Worm (Caenorhabditis elegans) whole organism, L4 larva: Measurements from ENCODE around the gene T05H4.4.

Source experiments
- F10B5.3 ChIP-seq: sonication (generic microtip); optimal IDR thresholded peaks from 2 replicates; lab custom pipeline; 2016; ENCODE audit warnings: mild to moderate bottlenecking, missing genetic modification characterization, missing compliant biosample characterization
- F26F4.8 ChIP-seq: fragments of 200-800 bp; sonication (Bioruptor generic); conservative IDR thresholded peaks from 2 replicates; pipeline ENCODE4 v1.3.6; 2022; ENCODE audit warnings: missing genetic modification characterization, missing compliant biosample characterization
- F37D6.2 ChIP-seq: sonication (generic microtip); optimal IDR thresholded peaks from 2 replicates; lab custom pipeline; 2016; ENCODE audit warnings: mild to moderate bottlenecking, missing genetic modification characterization, missing compliant biosample characterization
- F44E2.7 ChIP-seq: fragments of 200-800 bp; sonication (Bioruptor generic); IDR thresholded peaks from 2 replicates; pipeline ENCODE4 v2.1.2; 2022; ENCODE audit warnings: missing genetic modification characterization, missing compliant biosample characterization
- Y48G9A.11 ChIP-seq: fragments of 200-800 bp; sonication (Bioruptor generic); IDR thresholded peaks from 2 replicates; pipeline ENCODE4 v1.3.6; 2022; ENCODE audit warnings: missing genetic modification reagents, missing genetic modification characterization, missing compliant biosample characterization
- Y75B8A.6 ChIP-seq: fragments of 200-800 bp; sonication (Bioruptor generic); IDR thresholded peaks from 2 replicates; pipeline ENCODE4 v1.3.6; 2022; ENCODE audit warnings: missing genetic modification reagents, missing genetic modification characterization, missing compliant biosample characterization
- aha-1 ChIP-seq: fragments of 150-350 bp; peaks from one replicate; lab custom pipeline; 2014; ENCODE audit warnings: missing biosample characterization, missing genetic modification characterization
- ama-1 ChIP-seq: fragments of 150-350 bp; optimal IDR thresholded peaks from 2 replicates; lab custom pipeline; 2014; ENCODE audit warnings: inconsistent platforms, mixed read lengths
- ceh-20 ChIP-seq: fragments of 200-800 bp; sonication (Bioruptor generic); IDR thresholded peaks from 2 replicates; pipeline ENCODE4 v1.3.6; 2022; ENCODE audit warnings: missing genetic modification reagents, missing genetic modification characterization, missing compliant biosample characterization
- ces-1 ChIP-seq: fragments of 150-350 bp; sonication (generic microtip); optimal IDR thresholded peaks from 4 replicates; lab custom pipeline; 2014; ENCODE audit warnings: missing biosample characterization, missing genetic modification reagents, missing genetic modification characterization
- cey-2 ChIP-seq: sonication (generic microtip); optimal IDR thresholded peaks from 3 replicates; lab custom pipeline; 2017; ENCODE audit warnings: missing genetic modification characterization, mild to moderate bottlenecking, missing compliant biosample characterization, antibody characterized with exemption, borderline replicate concordance; ENCODE audit not compliant: insufficient read depth
- daf-8 ChIP-seq: fragments of 200-800 bp; sonication (Bioruptor generic); IDR thresholded peaks from 2 replicates; pipeline ENCODE4 v1.3.6; 2022; ENCODE audit warnings: missing genetic modification characterization, missing compliant biosample characterization
- dmd-6 ChIP-seq: fragments of 200-800 bp; sonication (Bioruptor generic); IDR thresholded peaks from 2 replicates; pipeline ENCODE4 v1.3.6; 2022; ENCODE audit warnings: missing genetic modification reagents, missing genetic modification characterization, missing compliant biosample characterization
- dmd-8 ChIP-seq: fragments of 200-800 bp; sonication (Bioruptor generic); IDR thresholded peaks from 2 replicates; pipeline ENCODE4 v1.3.6; 2022; ENCODE audit warnings: missing genetic modification characterization, missing compliant biosample characterization
- dmd-9 ChIP-seq: fragments of 200-800 bp; sonication (Bioruptor generic); IDR thresholded peaks from 2 replicates; pipeline ENCODE4 v1.3.6; 2022; ENCODE audit warnings: missing genetic modification reagents, missing genetic modification characterization, missing compliant biosample characterization
- duxl-1 ChIP-seq: sonication (generic microtip); optimal IDR thresholded peaks from 2 replicates; lab custom pipeline; 2016; ENCODE audit warnings: mild to moderate bottlenecking, missing genetic modification characterization, moderate library complexity, missing compliant biosample characterization; ENCODE audit not compliant: poor library complexity
- dve-1 ChIP-seq: sonication (generic microtip); optimal IDR thresholded peaks from 2 replicates; lab custom pipeline; 2017; ENCODE audit warnings: antibody characterized with exemption, mild to moderate bottlenecking, missing genetic modification characterization, missing compliant biosample characterization; ENCODE audit not compliant: insufficient read depth
- gei-8 ChIP-seq: fragments of 200-800 bp; sonication (Bioruptor generic); optimal IDR thresholded peaks from 2 replicates; lab custom pipeline; 2018; ENCODE audit warnings: mild to moderate bottlenecking, missing genetic modification characterization, missing compliant biosample characterization
- hlh-30 ChIP-seq: sonication (generic microtip); optimal IDR thresholded peaks from 2 replicates; lab custom pipeline; 2017; ENCODE audit warnings: antibody characterized with exemption, mild to moderate bottlenecking, missing genetic modification characterization, missing compliant biosample characterization; ENCODE audit not compliant: insufficient read depth
- lin-29 ChIP-seq: fragments of 200-800 bp; sonication (Bioruptor generic); IDR thresholded peaks from 2 replicates; pipeline ENCODE4 v1.3.6; 2022; ENCODE audit warnings: missing genetic modification reagents, missing genetic modification characterization, missing compliant biosample characterization
- mdl-1 ChIP-seq, 2 experiments: fragments of 150-350 bp in 1 of 2; sonication (generic microtip) in 1 of 2; optimal IDR thresholded peaks; 2 replicates each; lab custom pipeline; 2014 to 2017; ENCODE audit warnings: missing biosample characterization in 2 of 2, missing genetic modification characterization in 2 of 2
- mes-2 ChIP-seq: sonication (generic microtip); optimal IDR thresholded peaks from 2 replicates; lab custom pipeline; 2016; ENCODE audit warnings: missing genotype, mild to moderate bottlenecking, missing genetic modification characterization, missing compliant biosample characterization; ENCODE audit not compliant: poor library complexity, severe bottlenecking
- mxl-3 ChIP-seq: fragments of 200-800 bp; sonication (Bioruptor generic); optimal IDR thresholded peaks from 2 replicates; lab custom pipeline; 2018; ENCODE audit warnings: mild to moderate bottlenecking, missing genetic modification characterization, missing compliant biosample characterization
- nhr-10 ChIP-seq: fragments of 150-350 bp; optimal IDR thresholded peaks from 2 replicates; lab custom pipeline; 2014; ENCODE audit warnings: missing biosample characterization, missing genetic modification characterization
- nhr-28 ChIP-seq: fragments of 150-350 bp; optimal IDR thresholded peaks from 2 replicates; lab custom pipeline; 2014; ENCODE audit warnings: missing biosample characterization, missing genetic modification characterization
- nhr-76 ChIP-seq: fragments of 150-350 bp; optimal IDR thresholded peaks from 2 replicates; lab custom pipeline; 2014; ENCODE audit warnings: missing biosample characterization, missing genetic modification characterization
- nhr-77 ChIP-seq: fragments of 150-350 bp; optimal IDR thresholded peaks from 2 replicates; lab custom pipeline; 2014; ENCODE audit warnings: missing biosample characterization, missing genetic modification characterization
- php-3 ChIP-seq: fragments of 200-800 bp; sonication (Bioruptor generic); IDR thresholded peaks from 2 replicates; pipeline ENCODE4 v1.3.6; 2022; ENCODE audit warnings: missing genetic modification reagents, missing genetic modification characterization, missing compliant biosample characterization
- rbr-2 ChIP-seq: sonication (generic microtip); optimal IDR thresholded peaks from 2 replicates; lab custom pipeline; 2016; ENCODE audit warnings: missing genotype, missing genetic modification characterization, missing compliant biosample characterization
- skn-1 ChIP-seq: fragments of 150-350 bp; optimal IDR thresholded peaks from 2 replicates; lab custom pipeline; 2014; ENCODE audit warnings: missing biosample characterization, missing genetic modification characterization
- spr-1 ChIP-seq: sonication (generic microtip); optimal IDR thresholded peaks from 2 replicates; lab custom pipeline; 2016; ENCODE audit warnings: mild to moderate bottlenecking, missing genetic modification characterization, missing compliant biosample characterization
- spr-3 ChIP-seq: fragments of 200-800 bp; sonication (Bioruptor generic); optimal IDR thresholded peaks from 2 replicates; lab custom pipeline; 2018; ENCODE audit warnings: mild to moderate bottlenecking, missing genetic modification characterization, missing compliant biosample characterization
- unc-130 ChIP-seq: sonication (generic microtip); optimal IDR thresholded peaks from 2 replicates; lab custom pipeline; 2016; ENCODE audit warnings: missing genetic modification reagents, missing genetic modification characterization, missing compliant biosample characterization
- unc-39 ChIP-seq: sonication (generic microtip); optimal IDR thresholded peaks from 2 replicates; lab custom pipeline; 2017; ENCODE audit warnings: missing biosample characterization, missing genetic modification characterization
- unc-62 ChIP-seq, 3 experiments: fragments of 150-350 bp in 1 of 3; sonication (generic microtip); optimal IDR thresholded peaks in 2 of 3; peaks in 1 of 3; 1 replicate in 1 of 3; 2 replicates in 2 of 3; lab custom pipeline; 2014 to 2017; ENCODE audit warnings: missing biosample characterization in 3 of 3, missing genetic modification characterization in 3 of 3, missing genetic modification reagents in 3 of 3, missing genotype in 1 of 3
- ztf-11 ChIP-seq: fragments of 150-350 bp; optimal IDR thresholded peaks from 2 replicates; lab custom pipeline; 2014; ENCODE audit warnings: missing biosample characterization, missing genetic modification characterization

The T05H4.4 gene

ce11 chrV:6450129-6451011 is 11.7 kb downstream of the T05H4.4 start, which contains the start of gene acl-8 (continued):
- no peak for TF ChIP-seq dmd-9 (GFP tag; lab: Robert Waterston, UW)

- peak; percentile 3 for TF ChIP-seq ama-1
- TF ChIP-seq daf-8 (GFP tag; lab: Robert Waterston, UW), result no peak
- peak; percentile 57 for TF ChIP-seq Y48G9A.11 (GFP tag; lab: Robert Waterston, UW)
- no peak for TF ChIP-seq gei-8 (GFP tag; lab: Kevin White, UChicago)
- TF ChIP-seq, all 104 proteins: peak for 2
These were observed 14.4 kb downstream of the T05H4.4 start, which contains the start of gene acl-9 for ce11 chrV:6453122-6453521. TSS of gene acl-9 (plus strand) at chrV:6453226.

DNA sequence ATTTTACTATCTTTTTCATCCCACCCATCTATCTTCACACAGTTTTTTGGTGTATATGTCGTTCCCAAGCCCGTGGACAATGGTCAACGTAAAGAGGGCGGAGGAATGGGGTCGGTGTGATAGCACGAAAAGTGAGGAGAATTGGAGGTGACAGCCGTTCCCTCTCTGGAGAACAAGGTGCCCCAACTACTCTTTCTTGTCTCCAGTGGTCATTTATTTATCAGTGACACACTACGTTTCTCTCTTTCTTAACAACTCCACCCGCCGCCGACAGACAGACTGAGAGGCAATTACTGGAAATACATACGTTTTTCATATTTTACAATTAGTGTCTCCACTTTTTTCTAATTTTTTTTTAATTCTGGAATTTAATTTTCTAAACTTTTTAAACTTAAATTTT is 18.2 kb downstream of the T05H4.4 start:
- TF ChIP-seq nhr-77 (tag; lab: Kevin White, UChicago) (no peak), cey-2 (tag; lab: Kevin White, UChicago) (no peak), dmd-8 (GFP tag; lab: Robert Waterston, UW) (no peak), aha-1 (tag; lab: Kevin White, UChicago) (peak; percentile 96), rbr-2 (tag; lab: Kevin White, UChicago) (no peak)

DNA sequence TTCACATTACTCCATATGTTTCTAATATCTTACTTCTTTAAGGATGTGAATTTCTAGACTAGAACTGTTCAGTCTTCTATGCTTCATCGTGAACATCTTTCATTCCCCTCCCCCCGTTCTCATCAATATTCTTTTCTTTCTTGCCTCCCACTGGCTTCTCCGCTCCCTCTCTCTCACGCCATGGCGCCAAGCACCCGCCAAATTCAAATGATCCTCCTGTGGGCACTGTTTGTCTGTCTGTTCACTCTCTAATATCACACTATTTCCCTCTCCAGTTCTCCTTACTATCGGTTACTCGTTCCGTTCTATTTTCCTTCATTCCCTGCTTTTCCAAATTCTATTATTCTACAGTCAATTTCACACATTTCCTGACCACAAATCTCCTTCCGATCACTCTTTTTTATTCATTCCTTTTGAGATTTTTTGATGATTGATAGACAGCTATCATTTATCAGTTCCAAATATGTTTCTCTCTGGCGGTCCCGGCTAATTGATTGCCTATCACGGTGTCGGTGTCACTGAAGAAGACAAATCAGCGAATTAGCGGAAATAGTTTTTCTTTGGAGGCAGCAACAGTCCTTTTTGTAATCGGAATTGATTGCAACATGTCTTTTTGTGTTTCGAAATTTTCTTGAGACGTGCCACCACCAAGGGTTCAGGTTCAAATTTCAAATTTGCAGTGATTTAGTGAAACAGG is 19.7 kb downstream of the T05H4.4 start:
- TF ChIP-seq unc-39 (tag; lab: Kevin White, UChicago), result no peak
- no peak for TF ChIP-seq F26F4.8 (GFP tag; lab: Robert Waterston, UW)
- no peak for TF ChIP-seq ceh-20 (GFP tag; lab: Robert Waterston, UW)
- TF ChIP-seq dve-1, result peak; percentile 12
- no peak for TF ChIP-seq ztf-11
- TF ChIP-seq unc-62 (GFP tag; optimal IDR thresholded peaks at IDR 0.05 in 1 of 2; lab: Kevin White, UChicago), result peak in 1 of 2 experiments; percentile 86
- no peak for TF ChIP-seq unc-62 (tag; optimal IDR thresholded peaks at IDR 0.05; lab: Kevin White, UChicago)
- TF ChIP-seq F37D6.2 (tag; lab: Kevin White, UChicago), result no peak
- TF ChIP-seq duxl-1 (tag; lab: Kevin White, UChicago), result no peak
- TF ChIP-seq Y75B8A.6, result no peak
- no peak for TF ChIP-seq mxl-3 (GFP tag; lab: Kevin White, UChicago)
- no peak for TF ChIP-seq spr-3 (GFP tag; lab: Kevin White, UChicago)
- peak; percentile 50 for TF ChIP-seq mes-2 (tag; lab: Kevin White, UChicago)
- TF ChIP-seq nhr-76 (tag; lab: Kevin White, UChicago), result no peak
- no peak for TF ChIP-seq nhr-10
- peak; percentile 2 for TF ChIP-seq aha-1 (tag; lab: Kevin White, UChicago)
- TF ChIP-seq F44E2.7 (GFP tag; lab: Robert Waterston, UW), result no peak
- no peak for TF ChIP-seq F10B5.3 (tag; lab: Kevin White, UChicago)
- peak in 1 of 2 experiments; percentile 16 for TF ChIP-seq mdl-1 (tag; optimal IDR thresholded peaks at IDR 0.05; lab: Kevin White, UChicago)
- TF ChIP-seq lin-29 (GFP tag; lab: Robert Waterston, UW), result no peak

DNA sequence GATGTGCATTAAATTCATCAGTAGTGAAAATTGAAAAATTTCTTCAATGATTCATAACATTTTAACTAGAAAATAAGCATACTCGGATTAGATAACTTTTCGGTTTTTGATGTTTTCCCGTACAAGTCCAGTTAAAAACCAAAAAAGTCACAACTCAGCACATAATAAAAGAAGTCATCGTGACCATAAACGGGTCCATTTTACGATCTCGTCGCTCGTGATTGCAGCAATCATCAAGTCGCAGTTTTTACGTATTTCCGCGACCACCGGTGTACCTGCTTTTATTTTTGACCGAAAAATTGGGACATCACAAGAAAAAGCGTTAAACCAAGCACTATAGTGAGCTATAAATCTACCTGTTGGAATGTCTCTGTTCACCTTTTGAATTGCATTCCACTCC is 22.5 kb downstream of the T05H4.4 start:
- TF ChIP-seq dmd-6 (GFP tag; lab: Robert Waterston, UW) (peak; percentile 24; the same call in 1 of the 2 replicates), ces-1 (GFP tag; lab: Kevin White, UChicago) (no peak), nhr-28 (tag; lab: Kevin White, UChicago) (no peak), unc-130 (GFP tag; lab: Kevin White, UChicago) (no peak), php-3 (GFP tag; lab: Robert Waterston, UW) (peak; percentile 69; the same call in 1 of the 2 replicates), skn-1 (tag; lab: Kevin White, UChicago) (no peak), spr-1 (no peak), hlh-30 (tag; lab: Kevin White, UChicago) (peak; percentile 63)
